Fruit fly (Drosophila melanogaster): ENCODE results near the gene noi.

The noi gene

dm6 chr3R:5620387-5620956 is 29.2 kb upstream of the noi start (continued):
- TF ChIP-seq CG1024 (GFP tag; IDR thresholded peaks at IDR 0.05): peak; percentile 69
- TF ChIP-seq CG5180 (GFP tag; optimal IDR thresholded peaks at IDR 0.05): peak; percentile 62
- TF ChIP-seq Vsx1 (GFP tag; optimal IDR thresholded peaks at IDR 0.05): peak; percentile 9
- TF ChIP-seq p53 (GFP tag; optimal IDR thresholded peaks at IDR 0.05): no peak
- TF ChIP-seq Spps (tag; optimal IDR thresholded peaks at IDR 0.05): no peak
- TF ChIP-seq shn (GFP tag; optimal IDR thresholded peaks at IDR 0.05): peak; percentile 40
- peak in 1 of 2 experiments; percentile 70 for TF ChIP-seq Hr51 (GFP tag; optimal IDR thresholded peaks at IDR 0.05)
- peak; percentile 55 for TF ChIP-seq tgo (GFP tag; IDR thresholded peaks at IDR 0.05)
- peak; percentile 38 for TF ChIP-seq Six4 (GFP tag; optimal IDR thresholded peaks at IDR 0.05)
- TF ChIP-seq CG11247 (GFP tag; IDR thresholded peaks at IDR 0.05): peak; percentile 54
- TF ChIP-seq Atf-2 (GFP tag; optimal IDR thresholded peaks at IDR 0.05): peak; percentile 50
- TF ChIP-seq fd3F (GFP tag; optimal IDR thresholded peaks at IDR 0.05): peak; percentile 14
- no peak for TF ChIP-seq Dref (GFP tag; IDR thresholded peaks at IDR 0.05)
- TF ChIP-seq CG12071 (GFP tag; optimal IDR thresholded peaks at IDR 0.05): no peak
- TF ChIP-seq lab (GFP tag; optimal IDR thresholded peaks at IDR 0.05): peak; percentile 44
- TF ChIP-seq ranshi (GFP tag; IDR thresholded peaks at IDR 0.05): peak; percentile 65; the same call in 1 of the 2 replicates
- TF ChIP-seq chinmo (GFP tag; IDR thresholded peaks at IDR 0.05; ENCODE audit: partially characterized antibody): no peak
- TF ChIP-seq ssp (GFP tag; IDR thresholded peaks at IDR 0.05): no peak
- TF ChIP-seq crol (GFP tag; IDR thresholded peaks at IDR 0.05): peak; percentile 82
- peak; percentile 34 for TF ChIP-seq kni (GFP tag; optimal IDR thresholded peaks at IDR 0.05)
- TF ChIP-seq CG18599 (GFP tag; optimal IDR thresholded peaks at IDR 0.05): peak; percentile 65
- TF ChIP-seq Dek (tag; optimal IDR thresholded peaks at IDR 0.05): peak; percentile 40
- peak; percentile 54 for TF ChIP-seq CG8089 (GFP tag; optimal IDR thresholded peaks at IDR 0.05)
- peak in 1 of 2 experiments; percentile 65 for TF ChIP-seq Eip74EF (GFP tag; optimal IDR thresholded peaks at IDR 0.05)
- peak; percentile 74 for TF ChIP-seq gem (tag; optimal IDR thresholded peaks at IDR 0.05)
- TF ChIP-seq hth (optimal IDR thresholded peaks at IDR 0.05): no peak
- TF ChIP-seq CG33213 (GFP tag; optimal IDR thresholded peaks at IDR 0.05): no peak
- TF ChIP-seq CG2889 (GFP tag; IDR thresholded peaks at IDR 0.05): no peak
- TF ChIP-seq Poxn (GFP tag; IDR thresholded peaks at IDR 0.05): no peak
- TF ChIP-seq Ssrp (tag; optimal IDR thresholded peaks at IDR 0.05): peak; percentile 43
- TF ChIP-seq CG1792 (GFP tag; optimal IDR thresholded peaks at IDR 0.05): peak; percentile 40
- TF ChIP-seq CG13296 (GFP tag; optimal IDR thresholded peaks at IDR 0.05): no peak
- TF ChIP-seq twi (tag; optimal IDR thresholded peaks at IDR 0.05): peak; percentile 36
- peak; percentile 42; the same call in 2 of the 4 replicates for TF ChIP-seq Gug (GFP tag; IDR thresholded peaks at IDR 0.05)
- TF ChIP-seq nau (GFP tag; optimal IDR thresholded peaks at IDR 0.05): no peak
- peak in 1 of 2 experiments; percentile 92 for TF ChIP-seq Hr78 (GFP tag; optimal IDR thresholded peaks at IDR 0.05)
- no peak for TF ChIP-seq zen2 (GFP tag; IDR thresholded peaks at IDR 0.05; ENCODE audit: partially characterized antibody)
- no peak for TF ChIP-seq dan (GFP tag; IDR thresholded peaks at IDR 0.05)
- peak; percentile 2 for TF ChIP-seq CG13123 (GFP tag; optimal IDR thresholded peaks at IDR 0.05)
- TF ChIP-seq H2.0 (GFP tag; IDR thresholded peaks at IDR 0.05): peak; percentile 68
- TF ChIP-seq HmgD (GFP tag; optimal IDR thresholded peaks at IDR 0.05): no peak
- TF ChIP-seq CG11723 (GFP tag; optimal IDR thresholded peaks at IDR 0.05): peak; percentile 48
- TF ChIP-seq CG7556 (GFP tag; optimal IDR thresholded peaks at IDR 0.05): peak; percentile 77
- no peak for TF ChIP-seq Tbp (GFP tag; optimal IDR thresholded peaks at IDR 0.05)
- peak; percentile 54 for TF ChIP-seq CG17802 (tag; optimal IDR thresholded peaks at IDR 0.05)
- TF ChIP-seq ato (GFP tag; IDR thresholded peaks at IDR 0.05; ENCODE audit: partially characterized antibody): no peak
- TF ChIP-seq jumu (GFP tag; optimal IDR thresholded peaks at IDR 0.05): peak; percentile 63
- peak; percentile 68 for TF ChIP-seq ind (GFP tag; optimal IDR thresholded peaks at IDR 0.05)
- no peak for TF ChIP-seq CG2199 (GFP tag; IDR thresholded peaks at IDR 0.05)
- TF ChIP-seq croc (GFP tag; conservative IDR thresholded peaks at IDR 0.05): 0 out of 3 replicates have a peak, but pooled peaks have one; percentile 38

Measured in whole organism, embryonic.